Worm (Caenorhabditis elegans): ENCODE measurements around the gene Y57E12B.10.
A peak's percentile ranks its signal among the peaks of the same experiment; 100 is the strongest.

Gene Y57E12B.10

ce11 chrV:6928938-6929337 lies 6.8 kb downstream of the Y57E12B.10 start, which contains the start of gene unc-68:
unc-68 (minus strand) TSS chrV:6929038.
- no peak for TF ChIP-seq alr-1 (tag; optimal IDR thresholded peaks at IDR 0.05; ENCODE audit: borderline replicate concordance)
- TF ChIP-seq fkh-8 (tag; optimal IDR thresholded peaks at IDR 0.05): no peak
- no peak for TF ChIP-seq nhr-19 (GFP tag; conservative IDR thresholded peaks at IDR 0.05)
- TF ChIP-seq xbp-1 (tag; optimal IDR thresholded peaks at IDR 0.05): no peak
- no peak for TF ChIP-seq unc-98 (GFP tag; IDR thresholded peaks at IDR 0.05)
- no peak for TF ChIP-seq vab-15 (tag; optimal IDR thresholded peaks at IDR 0.05)
- TF ChIP-seq ceh-63 (GFP tag; optimal IDR thresholded peaks at IDR 0.05): no peak
- TF ChIP-seq aly-2 (tag; optimal IDR thresholded peaks at IDR 0.05): no peak
- TF ChIP-seq irx-1 (tag; optimal IDR thresholded peaks at IDR 0.05): no peak
- no peak for TF ChIP-seq ceh-82 (tag; optimal IDR thresholded peaks at IDR 0.05)
- TF ChIP-seq lin-14 (GFP tag; optimal IDR thresholded peaks at IDR 0.05): no peak
- TF ChIP-seq lin-13 (GFP tag; optimal IDR thresholded peaks at IDR 0.05): no peak
- no peak for TF ChIP-seq nhr-237 (tag; optimal IDR thresholded peaks at IDR 0.05)
- TF ChIP-seq rnt-1 (tag; optimal IDR thresholded peaks at IDR 0.05): no peak
- TF ChIP-seq unc-62 (GFP tag; optimal IDR thresholded peaks at IDR 0.05): no peak
- no peak for TF ChIP-seq ceh-90 (tag; optimal IDR thresholded peaks at IDR 0.05)
- TF ChIP-seq lsy-2 (tag; optimal IDR thresholded peaks at IDR 0.05): no peak
- no peak for TF ChIP-seq unc-130 (tag; optimal IDR thresholded peaks at IDR 0.05)
- TF ChIP-seq pax-3 (tag; optimal IDR thresholded peaks at IDR 0.05): no peak

ce11 chrV:6926633-6927032 lies 9.1 kb downstream of the Y57E12B.10 start:
- TF ChIP-seq sox-4 (tag; optimal IDR thresholded peaks at IDR 0.05) (no peak), lin-14 (GFP tag; optimal IDR thresholded peaks at IDR 0.05) (peak; percentile 32), fkh-8 (tag; optimal IDR thresholded peaks at IDR 0.05) (peak; percentile 16)

- TF ChIP-seq fkh-4 (tag; optimal IDR thresholded peaks at IDR 0.05; ENCODE audit: borderline replicate concordance) (no peak), ces-1 (GFP tag; optimal IDR thresholded peaks at IDR 0.05) (no peak), C34B4.2 (tag; optimal IDR thresholded peaks at IDR 0.05) (no peak), nhr-71 (tag; optimal IDR thresholded peaks at IDR 0.05) (no peak), grh-1 (GFP tag; IDR thresholded peaks at IDR 0.05) (no peak), hlh-17 (GFP tag; optimal IDR thresholded peaks at IDR 0.05; ENCODE audit: borderline replicate concordance) (no peak), sptf-1 (tag; optimal IDR thresholded peaks at IDR 0.05) (no peak), ama-1 (optimal IDR thresholded peaks at IDR 0.05) (no peak), aha-1 (tag; optimal IDR thresholded peaks at IDR 0.05) (no peak), C16A3.4 (tag; optimal IDR thresholded peaks at IDR 0.05) (no peak), sup-37 (GFP tag; optimal IDR thresholded peaks at IDR 0.05) (no peak), nhr-12 (tag; optimal IDR thresholded peaks at IDR 0.05) (no peak), ceh-88 (GFP tag; IDR thresholded peaks at IDR 0.05) (no peak), ztf-11 (tag; optimal IDR thresholded peaks at IDR 0.05) (no peak), rnt-1 (tag; optimal IDR thresholded peaks at IDR 0.05) (no peak), lir-3 (tag; optimal IDR thresholded peaks at IDR 0.05; ENCODE audit: poor library complexity) (no peak), tbx-2 (tag; optimal IDR thresholded peaks at IDR 0.05) (no peak)
Measured at ce11 chrV:6919251-6919650, 16.5 kb downstream of the Y57E12B.10 start.

ce11 chrV:6917280-6917679 lies 18.5 kb downstream of the Y57E12B.10 start:
- TF ChIP-seq ceh-63 (GFP tag; optimal IDR thresholded peaks at IDR 0.05): no peak

ce11 chrV:6906435-6906834 lies 29.3 kb downstream of the Y57E12B.10 start:
- TF ChIP-seq mef-2 (tag; optimal IDR thresholded peaks at IDR 0.05) (no peak), swsn-7 (tag; optimal IDR thresholded peaks at IDR 0.05) (no peak), blmp-1 (tag; optimal IDR thresholded peaks at IDR 0.05) (no peak), grh-1 (GFP tag; IDR thresholded peaks at IDR 0.05) (no peak), sox-4 (tag; optimal IDR thresholded peaks at IDR 0.05) (no peak), jun-1 (tag; optimal IDR thresholded peaks at IDR 0.05) (no peak), fos-1 (tag; optimal IDR thresholded peaks at IDR 0.05) (no peak), C16A3.4 (tag; optimal IDR thresholded peaks at IDR 0.05) (no peak), unc-30 (tag; optimal IDR thresholded peaks at IDR 0.05) (no peak), nhr-47 (tag; optimal IDR thresholded peaks at IDR 0.05) (no peak), nhr-28 (tag; optimal IDR thresholded peaks at IDR 0.05) (no peak), zip-4 (GFP tag; optimal IDR thresholded peaks at IDR 0.05) (no peak), unc-130 (tag; optimal IDR thresholded peaks at IDR 0.05) (no peak), snu-23 (GFP tag; optimal IDR thresholded peaks at IDR 0.05) (no peak), dpl-1 (GFP tag; optimal IDR thresholded peaks at IDR 0.05) (no peak), ama-1 (optimal IDR thresholded peaks at IDR 0.05) (no peak), unc-98 (GFP tag; IDR thresholded peaks at IDR 0.05) (no peak), nhr-12 (tag; optimal IDR thresholded peaks at IDR 0.05) (no peak)
